Fruit fly (Drosophila melanogaster): ENCODE results near the gene enc.

enc gene

dm6 chr3L:3773317-3773716 is 45.2 kb upstream of the enc start:
- TF ChIP-seq ey (GFP tag; optimal IDR thresholded peaks at IDR 0.05) = no peak
- TF ChIP-seq sv (GFP tag; optimal IDR thresholded peaks at IDR 0.05) = no peak
- no peak for TF ChIP-seq OdsH (GFP tag; optimal IDR thresholded peaks at IDR 0.05)
- TF ChIP-seq rgr (GFP tag; optimal IDR thresholded peaks at IDR 0.05) = no peak
- no peak for TF ChIP-seq HLH106 (tag; optimal IDR thresholded peaks at IDR 0.05)
- no peak for TF ChIP-seq jim (GFP tag; optimal IDR thresholded peaks at IDR 0.05)
- no peak for TF ChIP-seq CG32264 (GFP tag; optimal IDR thresholded peaks at IDR 0.05)
- TF ChIP-seq Vsx2 (GFP tag; optimal IDR thresholded peaks at IDR 0.05; ENCODE audit: partially characterized antibody) = no peak
- TF ChIP-seq Jra (GFP tag; optimal IDR thresholded peaks at IDR 0.05) = no peak

- TF ChIP-seq ey (GFP tag; optimal IDR thresholded peaks at IDR 0.05) = no peak
- TF ChIP-seq CrebA (GFP tag; optimal IDR thresholded peaks at IDR 0.05; ENCODE audit: borderline replicate concordance) = peak; percentile 46
- peak; percentile 0 for TF ChIP-seq Sp1 (GFP tag; optimal IDR thresholded peaks at IDR 0.05)
Measured at dm6 chr3L:3776559-3777097, 41.9 kb upstream of the enc start.

dm6 chr3L:3778463-3778862 is 40.0 kb upstream of the enc start:
- TF ChIP-seq Hr78 (GFP tag; optimal IDR thresholded peaks at IDR 0.05) = no peak
- TF ChIP-seq fru (GFP tag; optimal IDR thresholded peaks at IDR 0.05) = no peak
- TF ChIP-seq dmrt93B (GFP tag; optimal IDR thresholded peaks at IDR 0.05) = peak; percentile 41
- TF ChIP-seq pan (optimal IDR thresholded peaks at IDR 0.05) = no peak
- TF ChIP-seq rgr (GFP tag; optimal IDR thresholded peaks at IDR 0.05) = peak; percentile 3
- no peak for TF ChIP-seq Sp1 (GFP tag; optimal IDR thresholded peaks at IDR 0.05)
- TF ChIP-seq HLH106 (tag; optimal IDR thresholded peaks at IDR 0.05) = peak; percentile 62
- TF ChIP-seq Myc (optimal IDR thresholded peaks at IDR 0.05) = no peak
- peak; percentile 14 for TF ChIP-seq psq (GFP tag; optimal IDR thresholded peaks at IDR 0.05)
- TF ChIP-seq ey (GFP tag; optimal IDR thresholded peaks at IDR 0.05) = peak; percentile 35

dm6 chr3L:3782584-3783218 is 35.8 kb upstream of the enc start:
- TF ChIP-seq h (GFP tag; optimal IDR thresholded peaks at IDR 0.05) (no peak), usp (GFP tag; optimal IDR thresholded peaks at IDR 0.05) (no peak), Dif (GFP tag; optimal IDR thresholded peaks at IDR 0.05; ENCODE audit: partially characterized antibody) (no peak), tai (GFP tag; optimal IDR thresholded peaks at IDR 0.05) (no peak), OdsH (GFP tag; optimal IDR thresholded peaks at IDR 0.05) (no peak), dsf (GFP tag; optimal IDR thresholded peaks at IDR 0.05; ENCODE audit: borderline replicate concordance) (no peak), jim (GFP tag; optimal IDR thresholded peaks at IDR 0.05) (no peak), psq (GFP tag; optimal IDR thresholded peaks at IDR 0.05) (peak; percentile 92), Hr83 (GFP tag; optimal IDR thresholded peaks at IDR 0.05; ENCODE audit: poor library complexity, severe bottlenecking) (no peak), Mio (GFP tag; optimal IDR thresholded peaks at IDR 0.05) (no peak), sv (GFP tag; optimal IDR thresholded peaks at IDR 0.05) (no peak), Hnf4 (GFP tag; optimal IDR thresholded peaks at IDR 0.05) (peak; percentile 19), Hr78 (GFP tag; optimal IDR thresholded peaks at IDR 0.05) (no peak)

dm6 chr3L:3783436-3783835 is 35.0 kb upstream of the enc start:
- TF ChIP-seq CG32264 (GFP tag; optimal IDR thresholded peaks at IDR 0.05) (no peak), Dfd (GFP tag; optimal IDR thresholded peaks at IDR 0.05) (peak; percentile 12)

dm6 chr3L:3784001-3784400 is 34.5 kb upstream of the enc start:
- TF ChIP-seq Jra (GFP tag; optimal IDR thresholded peaks at IDR 0.05) (no peak), CrebA (GFP tag; optimal IDR thresholded peaks at IDR 0.05; ENCODE audit: borderline replicate concordance) (no peak), Abd-B (GFP tag; optimal IDR thresholded peaks at IDR 0.05) (no peak), sage (GFP tag; optimal IDR thresholded peaks at IDR 0.05) (no peak), rgr (GFP tag; optimal IDR thresholded peaks at IDR 0.05) (no peak), woc (GFP tag; optimal IDR thresholded peaks at IDR 0.05) (no peak), Myc (optimal IDR thresholded peaks at IDR 0.05) (no peak), Hr78 (GFP tag; optimal IDR thresholded peaks at IDR 0.05) (no peak), usp (GFP tag; optimal IDR thresholded peaks at IDR 0.05) (no peak), Hnf4 (GFP tag; optimal IDR thresholded peaks at IDR 0.05) (no peak), GATAd (GFP tag; optimal IDR thresholded peaks at IDR 0.05) (no peak), CG9705 (GFP tag; optimal IDR thresholded peaks at IDR 0.05) (no peak), lola (GFP tag; optimal IDR thresholded peaks at IDR 0.05) (no peak), tai (GFP tag; optimal IDR thresholded peaks at IDR 0.05) (no peak), OdsH (GFP tag; optimal IDR thresholded peaks at IDR 0.05) (no peak), Rel (GFP tag; optimal IDR thresholded peaks at IDR 0.05) (no peak), Rel (tag; optimal IDR thresholded peaks at IDR 0.05) (no peak), N (GFP tag; optimal IDR thresholded peaks at IDR 0.05) (no peak)
